Worm (Caenorhabditis elegans) whole organism, young adult: ENCODE data around the gene adm-2.
A peak's percentile ranks its signal among the peaks of the same experiment; 100 is the strongest.

Source experiments
- B0019.2 ChIP-seq: fragments of 200-800 bp; sonication (Bioruptor generic); conservative IDR thresholded peaks from 2 replicates; pipeline ENCODE4 v1.3.6; 2022; ENCODE audit warnings: missing genetic modification reagents, missing genetic modification characterization, missing compliant biosample characterization
- B0035.1 ChIP-seq: sonication (generic microtip); optimal IDR thresholded peaks from 2 replicates; lab custom pipeline; 2016; ENCODE audit warnings: missing genetic modification characterization, mild to moderate bottlenecking, missing compliant biosample characterization, missing genotype, missing genetic modification reagents
- B0261.1 ChIP-seq: sonication (generic microtip); optimal IDR thresholded peaks from 2 replicates; lab custom pipeline; 2016; ENCODE audit warnings: mild to moderate bottlenecking, missing genetic modification characterization, moderate library complexity, missing compliant biosample characterization
- C06A6.2 ChIP-seq: fragments of 200-800 bp; sonication (Bioruptor generic); conservative IDR thresholded peaks from 2 replicates; pipeline ENCODE4 v1.3.6; 2022; ENCODE audit warnings: missing genetic modification characterization, missing compliant biosample characterization
- F23B12.7 ChIP-seq: sonication (generic microtip); optimal IDR thresholded peaks from 2 replicates; lab custom pipeline; 2017; ENCODE audit warnings: missing genetic modification characterization, mild to moderate bottlenecking, missing compliant biosample characterization, antibody characterized with exemption, moderate library complexity; ENCODE audit not compliant: insufficient read depth
- F49E8.2 ChIP-seq: sonication (generic microtip); optimal IDR thresholded peaks from 3 replicates; lab custom pipeline; 2017; ENCODE audit warnings: missing genetic modification characterization, mild to moderate bottlenecking, missing compliant biosample characterization, antibody characterized with exemption, moderate library complexity; ENCODE audit not compliant: insufficient read depth
- F57C9.4 ChIP-seq: sonication (generic microtip); optimal IDR thresholded peaks from 2 replicates; lab custom pipeline; 2017; ENCODE audit warnings: mild to moderate bottlenecking, missing genetic modification characterization, missing compliant biosample characterization
- K12H6.12 ChIP-seq: fragments of 200-800 bp; sonication (Bioruptor generic); optimal IDR thresholded peaks from 2 replicates; lab custom pipeline; 2018; ENCODE audit warnings: mild to moderate bottlenecking, missing genetic modification characterization, missing compliant biosample characterization
- T26A5.8 ChIP-seq: sonication (generic microtip); optimal IDR thresholded peaks from 2 replicates; lab custom pipeline; 2016; ENCODE audit warnings: missing genetic modification characterization, missing compliant biosample characterization
- Y67H2A.10 ChIP-seq: fragments of 200-800 bp; sonication (Bioruptor generic); conservative IDR thresholded peaks from 2 replicates; pipeline ENCODE4 v1.3.6; 2022; ENCODE audit warnings: missing genetic modification reagents, missing genetic modification characterization, missing compliant biosample characterization
- Y95B8A.8 ChIP-seq: fragments of 200-800 bp; sonication (Bioruptor generic); IDR thresholded peaks from 2 replicates; pipeline ENCODE4 v1.3.6; 2022; ENCODE audit warnings: missing genetic modification reagents, missing genetic modification characterization, missing compliant biosample characterization
- athp-1 ChIP-seq: sonication (generic microtip); optimal IDR thresholded peaks from 2 replicates; lab custom pipeline; 2017; ENCODE audit warnings: mild to moderate bottlenecking, missing genetic modification characterization, missing compliant biosample characterization
- attf-3 ChIP-seq: fragments of 200-800 bp; sonication (Bioruptor generic); conservative IDR thresholded peaks from 2 replicates; pipeline ENCODE4 v1.3.6; 2022; ENCODE audit warnings: missing genetic modification reagents, missing genetic modification characterization, missing compliant biosample characterization
- attf-6 ChIP-seq: fragments of 200-800 bp; sonication (Bioruptor generic); IDR thresholded peaks from 2 replicates; pipeline ENCODE4 v1.3.6; 2022; ENCODE audit warnings: missing genetic modification reagents, missing genetic modification characterization, missing compliant biosample characterization
- cebp-1 ChIP-seq, 2 experiments: fragments of 200-800 bp in 1 of 2; sonication (Bioruptor generic) in 1 of 2; sonication (generic microtip) in 1 of 2; IDR thresholded peaks in 1 of 2; optimal IDR thresholded peaks in 1 of 2; 2 replicates each; pipeline versions ENCODE4 v1.3.6 to Lab custom; 2017 to 2022; ENCODE audit warnings: missing compliant biosample characterization in 2 of 2, missing genetic modification characterization in 2 of 2, mild to moderate bottlenecking in 1 of 2, missing genetic modification reagents in 1 of 2, moderate library complexity in 1 of 2
- ceh-27 ChIP-seq: fragments of 200-800 bp; sonication (Bioruptor generic); optimal IDR thresholded peaks from 2 replicates; lab custom pipeline; 2018; ENCODE audit warnings: mild to moderate bottlenecking, missing genetic modification characterization, moderate library complexity, missing compliant biosample characterization
- ceh-40 ChIP-seq: fragments of 200-800 bp; sonication (Bioruptor generic); IDR thresholded peaks from 2 replicates; pipeline ENCODE4 v1.3.6; 2022; ENCODE audit warnings: missing genetic modification characterization, missing compliant biosample characterization
- ceh-58 ChIP-seq: fragments of 200-800 bp; sonication (Bioruptor generic); IDR thresholded peaks from 2 replicates; pipeline ENCODE4 v1.3.6; 2022; ENCODE audit warnings: missing genetic modification characterization, missing compliant biosample characterization
- ceh-91 ChIP-seq: fragments of 200-800 bp; sonication (Bioruptor generic); IDR thresholded peaks from 2 replicates; pipeline ENCODE4 v1.3.6; 2022; ENCODE audit warnings: missing genetic modification reagents, missing genetic modification characterization, missing compliant biosample characterization
- egl-18 ChIP-seq: fragments of 200-800 bp; sonication (Bioruptor generic); IDR thresholded peaks from 2 replicates; pipeline ENCODE4 v1.3.6; 2022; ENCODE audit warnings: missing genetic modification reagents, missing genetic modification characterization, missing compliant biosample characterization
- egl-44 ChIP-seq: fragments of 200-800 bp; sonication (Bioruptor generic); IDR thresholded peaks from 2 replicates; pipeline ENCODE4 v1.3.6; 2022; ENCODE audit warnings: missing genetic modification reagents, missing genetic modification characterization, missing compliant biosample characterization
- ekl-4 ChIP-seq: fragments of 200-800 bp; sonication (Bioruptor generic); IDR thresholded peaks from 2 replicates; pipeline ENCODE4 v1.3.6; 2022; ENCODE audit warnings: missing genetic modification reagents, missing genetic modification characterization, missing compliant biosample characterization
- hlh-26 ChIP-seq: fragments of 200-800 bp; sonication (Bioruptor generic); conservative IDR thresholded peaks from 2 replicates; pipeline ENCODE4 v1.3.6; 2022; ENCODE audit warnings: missing genetic modification reagents, missing genetic modification characterization, missing compliant biosample characterization
- hmg-20 ChIP-seq: fragments of 200-800 bp; sonication (Bioruptor generic); IDR thresholded peaks from 2 replicates; pipeline ENCODE4 v1.3.6; 2022; ENCODE audit warnings: missing genetic modification reagents, missing genetic modification characterization, missing compliant biosample characterization
- lin-26 ChIP-seq: fragments of 200-800 bp; sonication (Bioruptor generic); IDR thresholded peaks from 2 replicates; pipeline ENCODE4 v1.3.6; 2022; ENCODE audit warnings: missing genetic modification reagents, missing genetic modification characterization, missing compliant biosample characterization
- lsy-27 ChIP-seq: sonication (generic microtip); optimal IDR thresholded peaks from 2 replicates; lab custom pipeline; 2017; ENCODE audit warnings: missing genetic modification characterization, mild to moderate bottlenecking, missing compliant biosample characterization, antibody characterized with exemption, missing genotype, borderline replicate concordance; ENCODE audit not compliant: insufficient read depth
- madf-10 ChIP-seq: sonication (generic microtip); optimal IDR thresholded peaks from 2 replicates; lab custom pipeline; 2016; ENCODE audit warnings: mild to moderate bottlenecking, missing genetic modification characterization, missing compliant biosample characterization
- madf-8 ChIP-seq: fragments of 200-800 bp; sonication (Bioruptor generic); conservative IDR thresholded peaks from 2 replicates; pipeline ENCODE4 v1.3.6; 2022; ENCODE audit warnings: missing genetic modification reagents, missing genetic modification characterization, missing compliant biosample characterization
- mcd-1 ChIP-seq: fragments of 200-800 bp; sonication (Bioruptor generic); IDR thresholded peaks from 2 replicates; pipeline ENCODE4 v1.3.6; 2022; ENCODE audit warnings: missing genetic modification reagents, missing genetic modification characterization, missing compliant biosample characterization
- nfya-2 ChIP-seq: fragments of 200-800 bp; sonication (Bioruptor generic); IDR thresholded peaks from 2 replicates; pipeline ENCODE4 v1.3.6; 2022; ENCODE audit warnings: missing genetic modification reagents, missing genetic modification characterization, missing compliant biosample characterization
- nfyb-1 ChIP-seq: fragments of 200-800 bp; sonication (Bioruptor generic); IDR thresholded peaks from 2 replicates; pipeline ENCODE4 v1.3.6; 2022; ENCODE audit warnings: missing genetic modification reagents, missing genetic modification characterization, missing compliant biosample characterization
- nhr-120 ChIP-seq: fragments of 200-800 bp; sonication (Bioruptor generic); IDR thresholded peaks from 2 replicates; pipeline ENCODE4 v1.3.6; 2022; ENCODE audit warnings: missing genetic modification characterization, missing compliant biosample characterization
- nhr-80 ChIP-seq: sonication (generic microtip); optimal IDR thresholded peaks from 2 replicates; lab custom pipeline; 2016; ENCODE audit warnings: missing genetic modification characterization, missing compliant biosample characterization
- rcor-1 ChIP-seq: fragments of 200-800 bp; sonication (Bioruptor generic); IDR thresholded peaks from 2 replicates; pipeline ENCODE4 v1.3.6; 2022; ENCODE audit warnings: missing genetic modification reagents, missing genetic modification characterization, missing compliant biosample characterization
- repo-1 ChIP-seq: sonication (generic microtip); optimal IDR thresholded peaks from 2 replicates; lab custom pipeline; 2017; ENCODE audit warnings: mild to moderate bottlenecking, missing genetic modification characterization, missing compliant biosample characterization
- sdz-38 ChIP-seq: sonication (generic microtip); optimal IDR thresholded peaks from 2 replicates; lab custom pipeline; 2016; ENCODE audit warnings: missing genotype, missing genetic modification characterization, missing compliant biosample characterization
- sea-2 ChIP-seq: fragments of 200-800 bp; sonication (Bioruptor generic); IDR thresholded peaks from 2 replicates; pipeline ENCODE4 v1.3.6; 2022; ENCODE audit warnings: missing genetic modification characterization, missing compliant biosample characterization
- snpc-1.3 ChIP-seq: sonication (generic microtip); optimal IDR thresholded peaks from 2 replicates; lab custom pipeline; 2017; ENCODE audit warnings: missing genetic modification characterization, mild to moderate bottlenecking, missing compliant biosample characterization, antibody characterized with exemption, moderate library complexity, missing genotype, missing genetic modification reagents; ENCODE audit not compliant: insufficient read depth
- tbx-9 ChIP-seq: sonication (generic microtip); optimal IDR thresholded peaks from 2 replicates; lab custom pipeline; 2016; ENCODE audit warnings: borderline replicate concordance, missing genetic modification characterization, inconsistent platforms, missing compliant biosample characterization
- tlf-1 ChIP-seq: fragments of 200-800 bp; sonication (Bioruptor generic); optimal IDR thresholded peaks from 2 replicates; lab custom pipeline; 2018; ENCODE audit warnings: mild to moderate bottlenecking, missing genetic modification characterization, missing compliant biosample characterization
- unc-62 ChIP-seq: fragments of 150-350 bp; optimal IDR thresholded peaks from 2 replicates; lab custom pipeline; 2014; ENCODE audit warnings: missing biosample characterization, missing genetic modification reagents, missing genetic modification characterization
- xnd-1 ChIP-seq: sonication (generic microtip); optimal IDR thresholded peaks from 2 replicates; lab custom pipeline; 2016; ENCODE audit warnings: missing genotype, missing genetic modification reagents, missing genetic modification characterization, missing compliant biosample characterization
- zim-3 ChIP-seq: sonication (generic microtip); optimal IDR thresholded peaks from 2 replicates; lab custom pipeline; 2017; ENCODE audit warnings: mild to moderate bottlenecking, missing genetic modification characterization, moderate library complexity, missing compliant biosample characterization
- ztf-18 ChIP-seq: sonication (generic microtip); optimal IDR thresholded peaks from 2 replicates; lab custom pipeline; 2016; ENCODE audit warnings: missing genotype, mild to moderate bottlenecking, missing genetic modification characterization, missing compliant biosample characterization
- ztf-6 ChIP-seq: fragments of 200-800 bp; sonication (Bioruptor generic); IDR thresholded peaks from 2 replicates; pipeline ENCODE4 v1.3.6; 2022; ENCODE audit warnings: missing genetic modification reagents, missing genetic modification characterization, missing compliant biosample characterization

adm-2 gene

DNA sequence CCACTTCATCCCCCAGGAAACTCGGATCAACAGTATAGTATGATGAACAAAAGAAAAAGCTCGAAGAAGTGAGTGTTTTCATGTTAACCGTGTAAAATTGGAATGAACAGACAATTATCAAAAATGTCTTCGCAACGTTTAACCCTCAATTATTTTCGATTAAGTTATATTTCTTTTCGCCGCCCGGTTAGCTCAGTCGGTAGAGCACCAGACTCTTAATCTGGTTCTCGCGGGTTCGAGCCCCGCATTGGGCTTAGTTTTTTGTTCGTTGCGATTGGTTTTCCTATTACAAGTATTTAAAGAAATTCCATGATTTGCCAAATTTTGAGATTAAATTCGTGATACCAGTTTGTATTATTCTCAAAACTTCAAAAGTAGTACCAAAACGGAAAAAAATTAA lies 42.0 kb downstream of the adm-2 start (continued):
- TF ChIP-seq B0035.1 (tag; lab: Kevin White, UChicago) (no peak), xnd-1 (no peak), ztf-18 (tag; lab: Kevin White, UChicago) (no peak), B0019.2 (no peak), mcd-1 (GFP tag; lab: Robert Waterston, UW) (peak; percentile 34), attf-6 (GFP tag; lab: Robert Waterston, UW) (no peak), ceh-40 (GFP tag; lab: Robert Waterston, UW) (0 out of 2 replicates have a peak, but pooled peaks have one; percentile 56), nfyb-1 (GFP tag; lab: Robert Waterston, UW) (no peak), sea-2 (no peak)

DNA sequence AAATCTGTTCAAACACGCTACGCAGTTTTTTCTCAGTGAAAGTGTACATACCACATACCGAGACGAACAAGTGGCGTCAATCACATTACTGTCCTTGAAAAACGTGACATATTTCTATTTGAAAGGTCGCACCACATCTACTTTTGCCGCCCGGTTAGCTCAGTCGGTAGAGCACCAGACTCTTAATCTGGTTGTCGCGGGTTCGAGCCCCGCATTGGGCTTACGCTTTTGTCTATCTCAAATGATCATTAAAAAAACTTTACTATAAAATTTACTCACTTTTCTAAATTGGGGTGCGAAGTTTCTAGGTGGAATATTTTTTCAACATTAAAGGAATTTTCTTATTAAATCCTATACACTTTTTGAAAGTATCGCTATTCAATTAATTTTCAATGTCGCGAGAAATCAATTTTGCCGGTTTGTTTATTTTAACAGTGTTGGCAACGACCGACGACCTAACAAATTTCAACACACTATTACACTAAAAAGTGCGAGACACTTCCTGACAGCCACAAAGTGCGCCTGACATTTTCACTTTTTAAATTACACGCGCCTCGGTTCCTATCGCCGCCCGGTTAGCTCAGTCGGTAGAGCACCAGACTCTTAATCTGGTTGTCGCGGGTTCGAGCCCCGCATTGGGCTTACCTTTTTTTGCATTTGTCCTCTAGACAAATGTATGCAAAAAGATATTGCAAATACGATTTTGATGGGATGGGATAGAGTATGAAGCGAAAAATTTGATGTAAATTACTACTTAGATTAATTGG lies 42.6 kb downstream of the adm-2 start:
- TF ChIP-seq ceh-27 (GFP tag; lab: Kevin White, UChicago), result peak; percentile 2
- TF ChIP-seq egl-44 (GFP tag; lab: Robert Waterston, UW), result 0 out of 2 replicates have a peak, but pooled peaks have one; percentile 34
- TF ChIP-seq ekl-4 (GFP tag; lab: Robert Waterston, UW), result peak; percentile 58; the same call in 1 of the 2 replicates
- TF ChIP-seq egl-18, result no peak
- TF ChIP-seq madf-8 (GFP tag; lab: Robert Waterston, UW), result no peak
- peak; percentile 10; the same call in 1 of the 2 replicates for TF ChIP-seq sea-2
- peak; percentile 12 for TF ChIP-seq athp-1
- peak; percentile 79 for TF ChIP-seq B0261.1 (tag; lab: Kevin White, UChicago)
- TF ChIP-seq F23B12.7 (tag; lab: Kevin White, UChicago), result no peak
- TF ChIP-seq T26A5.8 (tag; lab: Kevin White, UChicago), result peak; percentile 65
- no peak for TF ChIP-seq ztf-6 (GFP tag; lab: Robert Waterston, UW)
- TF ChIP-seq F49E8.2 (tag; lab: Kevin White, UChicago), result no peak
- TF ChIP-seq cebp-1 (GFP tag; IDR thresholded peaks at IDR 0.05; lab: Robert Waterston, UW), result no peak
- peak; percentile 71 for TF ChIP-seq cebp-1 (tag; optimal IDR thresholded peaks at IDR 0.05; lab: Kevin White, UChicago)
- TF ChIP-seq lsy-27, result no peak
- no peak for TF ChIP-seq nfya-2 (GFP tag; lab: Robert Waterston, UW)
- peak; percentile 34 for TF ChIP-seq madf-10 (tag; lab: Kevin White, UChicago)
- TF ChIP-seq ztf-18 (tag; lab: Kevin White, UChicago), result peak; percentile 50
- 0 out of 2 replicates have a peak, but pooled peaks have one; percentile 40 for TF ChIP-seq ceh-58 (GFP tag; lab: Robert Waterston, UW)
- TF ChIP-seq nhr-80 (tag; lab: Kevin White, UChicago), result peak; percentile 13
- no peak for TF ChIP-seq F57C9.4 (tag; lab: Kevin White, UChicago)
- TF ChIP-seq snpc-1.3, result peak; percentile 57
- TF ChIP-seq attf-3 (GFP tag; lab: Robert Waterston, UW), result no peak
- TF ChIP-seq unc-62 (GFP tag; lab: Kevin White, UChicago), result no peak
- TF ChIP-seq tbx-9, result no peak
- TF ChIP-seq ceh-91, result no peak
- peak; percentile 43 for TF ChIP-seq zim-3 (tag; lab: Kevin White, UChicago)
- no peak for TF ChIP-seq tlf-1 (GFP tag; lab: Kevin White, UChicago)
- TF ChIP-seq repo-1 (tag; lab: Kevin White, UChicago), result peak; percentile 25
- peak; percentile 49; the same call in 1 of the 2 replicates for TF ChIP-seq hmg-20 (GFP tag; lab: Robert Waterston, UW)
- TF ChIP-seq Y67H2A.10, result no peak
- no peak for TF ChIP-seq hlh-26 (GFP tag; lab: Robert Waterston, UW)
- 0 out of 2 replicates have a peak, but pooled peaks have one; percentile 80 for TF ChIP-seq nhr-120 (GFP tag; lab: Robert Waterston, UW)
- TF ChIP-seq C06A6.2 (GFP tag; lab: Robert Waterston, UW), result no peak
- TF ChIP-seq K12H6.12 (tag; lab: Kevin White, UChicago), result no peak
- TF ChIP-seq lin-26 (GFP tag; lab: Robert Waterston, UW), result peak; percentile 96
- TF ChIP-seq rcor-1 (GFP tag; lab: Robert Waterston, UW), result peak; percentile 66
- no peak for TF ChIP-seq Y95B8A.8 (GFP tag; lab: Robert Waterston, UW)
- TF ChIP-seq sdz-38 (tag; lab: Kevin White, UChicago), result no peak
